Fruit fly (Drosophila melanogaster) whole organism: ENCODE data around the gene CG3815.

Source experiments
- CG8478 ChIP-seq: fragments of >200 bp; optimal IDR thresholded peaks from 2 replicates; lab custom pipeline; 2018; ENCODE audit warnings: inconsistent platforms
- Dll ChIP-seq: fragments of >200 bp; optimal IDR thresholded peaks from 2 replicates; lab custom pipeline; 2017
- EcR ChIP-seq, 2 experiments: fragments of >200 bp; optimal IDR thresholded peaks; 2 replicates each; lab custom pipeline; 2017; ENCODE audit warnings: missing biosample characterization in 2 of 2, missing genetic modification characterization in 2 of 2, missing genetic modification reagents in 2 of 2
- pan ChIP-seq: fragments of >200 bp; optimal IDR thresholded peaks from 2 replicates; lab custom pipeline; 2017
- psq ChIP-seq: fragments of >200 bp; optimal IDR thresholded peaks from 2 replicates; lab custom pipeline; 2017
- usp ChIP-seq: fragments of >200 bp; optimal IDR thresholded peaks from 2 replicates; lab custom pipeline; 2017; ENCODE audit warnings: missing biosample characterization, missing genetic modification characterization, mixed read lengths

DNA sequence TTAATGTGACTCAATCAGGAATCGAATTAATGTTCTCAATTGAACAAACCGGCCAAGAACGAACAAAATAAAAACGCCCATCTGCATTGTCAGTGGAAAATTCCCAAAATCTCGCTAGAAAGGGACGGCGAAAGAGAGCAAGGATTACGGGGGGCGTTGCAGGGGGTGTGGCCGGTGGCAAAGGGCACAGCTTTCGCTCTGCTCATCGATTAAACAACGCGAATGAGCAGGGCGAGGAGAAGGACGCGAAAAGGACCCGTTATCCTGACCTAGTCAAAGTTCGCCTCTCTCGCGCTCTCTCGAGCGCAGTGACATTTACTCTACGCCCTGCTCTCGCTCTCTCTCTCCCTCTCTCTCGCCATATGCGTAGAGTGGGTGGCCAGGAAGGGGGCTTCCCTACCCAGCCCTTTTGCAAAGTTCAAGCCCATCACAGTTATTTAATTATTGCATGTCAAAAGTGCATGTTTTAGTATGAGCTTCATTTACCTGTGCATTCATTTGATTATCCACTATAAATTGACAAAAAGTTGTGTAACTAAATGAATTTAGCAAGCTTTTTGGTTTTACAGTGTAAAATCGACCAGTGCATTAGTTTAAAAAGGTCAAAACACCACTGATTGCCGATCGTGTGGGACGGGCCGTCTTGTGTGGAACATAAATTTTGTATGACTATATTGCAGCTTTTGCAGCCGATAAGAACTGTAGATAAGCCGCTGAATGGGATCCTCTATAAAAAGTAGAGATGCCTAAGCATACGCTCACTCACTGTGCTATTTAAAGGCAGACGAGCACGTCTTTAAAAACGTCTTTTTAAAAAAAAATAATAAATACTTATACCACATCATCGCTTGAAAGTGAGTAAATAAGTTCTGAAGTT lies 43.8 kb downstream of the CG3815 start:
- TF ChIP-seq usp (GFP tag; lab: Kevin White, UChicago) (no peak), pan (no peak), CG8478 (lab: Kevin White, UChicago) (no peak), psq (lab: Kevin White, UChicago) (no peak), Dll (lab: Kevin White, UChicago) (no peak), EcR (GFP tag; optimal IDR thresholded peaks at IDR 0.05; lab: Kevin White, UChicago) (no peak)
